Worm (Caenorhabditis elegans): ENCODE results near the gene srg-46.

Gene srg-46

DNA sequence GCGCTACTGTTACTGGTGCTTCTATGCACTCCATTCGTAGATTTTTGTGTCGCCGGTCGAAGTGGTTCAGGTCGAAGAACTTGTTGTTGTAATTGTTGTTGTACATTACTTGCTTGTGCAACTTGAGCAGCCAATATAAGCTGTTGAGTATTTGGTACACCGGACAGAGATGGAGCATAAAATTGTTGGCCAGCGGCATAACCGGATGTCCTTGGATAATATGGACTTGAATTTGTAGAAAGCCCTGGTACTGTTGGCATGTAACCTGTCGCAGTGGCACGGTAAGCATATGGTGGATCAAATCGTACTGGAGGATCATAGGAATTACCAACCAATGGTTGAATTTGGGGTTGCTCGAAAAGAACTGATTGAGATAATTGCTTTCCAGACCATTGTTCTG lies 25.4 kb downstream of the srg-46 start:
- TF ChIP-seq tbp1 (GFP tag; optimal IDR thresholded peaks at IDR 0.05) (no peak), aptf-2 (GFP tag; conservative IDR thresholded peaks at IDR 0.05) (no peak), Y95B8A.8 (GFP tag; IDR thresholded peaks at IDR 0.05) (no peak), ccch-3 (GFP tag; optimal IDR thresholded peaks at IDR 0.05) (no peak), Y53F4B.3 (GFP tag; IDR thresholded peaks at IDR 0.05) (no peak), ztf-22 (GFP tag; optimal IDR thresholded peaks at IDR 0.05) (no peak), ceh-27 (GFP tag; optimal IDR thresholded peaks at IDR 0.05) (no peak), ztf-28 (GFP tag; IDR thresholded peaks at IDR 0.05) (no peak), B0261.1 (tag; optimal IDR thresholded peaks at IDR 0.05) (no peak), lsl-1 (GFP tag; optimal IDR thresholded peaks at IDR 0.05) (no peak), F37B4.10 (GFP tag; IDR thresholded peaks at IDR 0.05) (no peak), zfh-2 (GFP tag; conservative IDR thresholded peaks at IDR 0.05) (no peak), nhr-90 (tag; optimal IDR thresholded peaks at IDR 0.05) (no peak), gei-17 (GFP tag; optimal IDR thresholded peaks at IDR 0.05) (no peak), madf-8 (GFP tag; conservative IDR thresholded peaks at IDR 0.05) (no peak), snpc-4 (GFP tag; optimal IDR thresholded peaks at IDR 0.05) (no peak), snpc-4 (tag; optimal IDR thresholded peaks at IDR 0.05) (no peak), repo-1 (tag; optimal IDR thresholded peaks at IDR 0.05) (no peak), xnd-1 (tag; optimal IDR thresholded peaks at IDR 0.05) (no peak)

DNA sequence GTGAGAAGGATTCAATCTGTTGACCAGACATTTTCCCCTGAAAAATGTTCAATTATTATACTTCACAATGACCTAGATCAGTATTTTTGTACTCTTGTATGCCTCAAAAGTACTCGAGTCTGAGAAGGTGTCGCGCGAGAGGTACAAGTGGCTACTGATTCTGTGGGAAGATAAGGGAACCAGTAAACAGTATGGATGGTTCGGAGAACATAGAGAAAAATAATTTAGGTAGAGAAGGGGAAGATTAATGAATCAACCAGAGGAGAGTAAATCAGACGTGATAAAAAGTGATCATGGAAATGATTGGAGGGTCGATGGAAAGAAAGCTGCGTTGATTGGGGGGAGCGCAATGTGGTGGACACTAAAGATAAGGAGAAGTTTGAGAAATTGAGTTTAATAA lies 25.9 kb downstream of the srg-46 start:
- TF ChIP-seq attf-5 (GFP tag; optimal IDR thresholded peaks at IDR 0.05) (no peak), C06A6.2 (GFP tag; conservative IDR thresholded peaks at IDR 0.05) (no peak), B0019.2 (GFP tag; conservative IDR thresholded peaks at IDR 0.05) (no peak), ceh-58 (GFP tag; IDR thresholded peaks at IDR 0.05) (no peak), let-607 (tag; optimal IDR thresholded peaks at IDR 0.05) (no peak), nfya-1 (tag; optimal IDR thresholded peaks at IDR 0.05; ENCODE audit: borderline replicate concordance, insufficient read depth) (no peak), repo-1 (tag; optimal IDR thresholded peaks at IDR 0.05) (no peak), bed-2 (GFP tag; IDR thresholded peaks at IDR 0.05) (no peak), pha-4 (tag; optimal IDR thresholded peaks at IDR 0.05) (no peak), mxl-1 (tag; optimal IDR thresholded peaks at IDR 0.05) (no peak), cebp-2 (GFP tag; IDR thresholded peaks at IDR 0.05) (no peak), mes-4 (tag; optimal IDR thresholded peaks at IDR 0.05) (no peak), pbrm-1 (GFP tag; IDR thresholded peaks at IDR 0.05) (no peak), ztf-3 (GFP tag; optimal IDR thresholded peaks at IDR 0.05) (no peak), F23B12.7 (tag; optimal IDR thresholded peaks at IDR 0.05; ENCODE audit: insufficient read depth) (no peak), hsf-1 (GFP tag; IDR thresholded peaks at IDR 0.05) (no peak)

DNA sequence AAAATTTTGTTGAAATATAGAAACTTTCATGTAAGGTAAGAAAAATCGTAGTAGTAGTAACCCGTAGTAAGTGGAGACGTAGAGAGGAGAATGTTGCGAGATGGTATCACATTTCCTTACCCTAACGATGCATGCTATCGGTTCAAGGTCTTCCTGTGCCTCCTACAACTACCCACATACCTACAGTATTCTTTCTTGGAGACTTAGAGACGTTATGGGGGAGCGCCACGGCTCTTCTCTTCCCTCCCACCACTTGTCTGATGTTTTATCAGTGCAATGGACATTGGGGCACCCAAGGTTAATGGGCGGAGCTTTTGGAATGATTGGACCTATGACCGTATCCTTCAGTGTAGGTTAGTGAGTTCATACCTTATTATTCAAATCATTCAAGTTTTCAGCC lies 27.4 kb downstream of the srg-46 start:
- TF ChIP-seq egrh-3 (GFP tag; IDR thresholded peaks at IDR 0.05), result no peak
- TF ChIP-seq Y67H2A.10 (GFP tag; conservative IDR thresholded peaks at IDR 0.05), result no peak
- no peak for TF ChIP-seq gei-17 (GFP tag; optimal IDR thresholded peaks at IDR 0.05)
- no peak for TF ChIP-seq nfyb-1 (GFP tag; IDR thresholded peaks at IDR 0.05)
- no peak for TF ChIP-seq zim-3 (tag; optimal IDR thresholded peaks at IDR 0.05)
- no peak for TF ChIP-seq egl-18 (GFP tag; IDR thresholded peaks at IDR 0.05)
